Fruit fly (Drosophila melanogaster) whole organism, adult: ENCODE data around the gene ZIPIC.

Experiments
- Mnt ChIP-seq: fragments of 200-800 bp; sonication (Bioruptor generic); optimal IDR thresholded peaks from 2 replicates; lab custom pipeline; 2016; ENCODE audit warnings: missing biosample characterization, mild to moderate bottlenecking, missing genetic modification characterization
- cnc ChIP-seq, 2 experiments: fragments of >200 bp; optimal IDR thresholded peaks; 2 replicates each; lab custom pipeline; 2017
- ovo ChIP-seq: fragments of 200-800 bp; sonication (Bioruptor generic); optimal IDR thresholded peaks from 2 replicates; lab custom pipeline; 2016; ENCODE audit warnings: missing biosample characterization, missing genetic modification characterization
- pad ChIP-seq: fragments of 200-800 bp; sonication (Bioruptor generic); optimal IDR thresholded peaks from 3 replicates; lab custom pipeline; 2017; ENCODE audit warnings: missing biosample characterization, missing genetic modification characterization, mild to moderate bottlenecking, moderate library complexity, missing genetic modification reagents
- toe ChIP-seq: fragments of 200-800 bp; sonication (Bioruptor generic); optimal IDR thresholded peaks from 2 replicates; lab custom pipeline; 2016; ENCODE audit warnings: missing biosample characterization, missing genetic modification characterization

dm6 chr3R:30013909-30014308 is 22.8 kb downstream of the ZIPIC start:
- TF ChIP-seq toe (GFP tag; lab: Kevin White, UChicago) (no peak), ovo (GFP tag; lab: Kevin White, UChicago) (no peak), pad (GFP tag; lab: Kevin White, UChicago) (no peak), cnc (optimal IDR thresholded peaks at IDR 0.05; lab: Kevin White, UChicago) (no peak), Mnt (GFP tag; lab: Kevin White, UChicago) (no peak)
